Fruit fly (Drosophila melanogaster) whole organism, embryonic: ENCODE measurements around the gene Eh.

Experiments
- Bteb2 ChIP-seq: fragments of 200-800 bp; sonication (Bioruptor generic); optimal IDR thresholded peaks from 2 replicates; lab custom pipeline; 2016; ENCODE audit warnings: missing biosample characterization, missing genetic modification characterization
- C15 ChIP-seq: fragments of 200-800 bp; sonication (Bioruptor generic); IDR thresholded peaks from 3 replicates; pipeline ENCODE4 v1.3.6; 2022; ENCODE audit warnings: missing biosample characterization, missing genetic modification characterization
- CG10209 ChIP-seq: fragments of 200-800 bp; sonication (Bioruptor generic); optimal IDR thresholded peaks from 3 replicates; lab custom pipeline; 2017; ENCODE audit warnings: missing biosample characterization, mild to moderate bottlenecking, missing genetic modification characterization, missing genetic modification reagents
- CG10959 ChIP-seq: fragments of 200-800 bp; sonication (Bioruptor generic); IDR thresholded peaks from 2 replicates; pipeline ENCODE4 v1.3.6; 2022; ENCODE audit warnings: missing biosample characterization, missing genetic modification characterization
- CG11398 ChIP-seq: fragments of 200-800 bp; sonication (Bioruptor generic); optimal IDR thresholded peaks from 2 replicates; lab custom pipeline; 2016; ENCODE audit warnings: missing biosample characterization, missing genetic modification characterization
- CG14014 ChIP-seq: fragments of 200-800 bp; sonication (Bioruptor generic); IDR thresholded peaks from 2 replicates; pipeline ENCODE4 v1.3.6; 2022; ENCODE audit warnings: missing biosample characterization, missing genetic modification characterization
- CG14050 ChIP-seq: fragments of 200-800 bp; sonication (Bioruptor generic); IDR thresholded peaks from 3 replicates; pipeline ENCODE4 v1.3.6; 2022; ENCODE audit warnings: missing biosample characterization, missing genetic modification characterization
- CG17359 ChIP-seq: fragments of 200-800 bp; sonication (Bioruptor generic); optimal IDR thresholded peaks from 3 replicates; lab custom pipeline; 2018; ENCODE audit warnings: missing biosample characterization, mild to moderate bottlenecking, missing genetic modification characterization, moderate library complexity
- CG18476 ChIP-seq: fragments of 200-800 bp; sonication (Bioruptor generic); optimal IDR thresholded peaks from 2 replicates; lab custom pipeline; 2016; ENCODE audit warnings: missing biosample characterization, mild to moderate bottlenecking, missing genetic modification characterization
- CG18764 ChIP-seq: fragments of 200-800 bp; sonication (Bioruptor generic); optimal IDR thresholded peaks from 3 replicates; lab custom pipeline; 2016; ENCODE audit warnings: missing biosample characterization, missing genetic modification characterization
- CG2120 ChIP-seq: fragments of 200-800 bp; sonication (Bioruptor generic); optimal IDR thresholded peaks from 3 replicates; lab custom pipeline; 2016; ENCODE audit warnings: missing biosample characterization, missing genetic modification characterization
- CG2875 ChIP-seq: fragments of 200-800 bp; sonication (Bioruptor generic); optimal IDR thresholded peaks from 2 replicates; lab custom pipeline; 2017; ENCODE audit warnings: missing biosample characterization, mild to moderate bottlenecking, missing genetic modification characterization, missing genetic modification reagents
- CG2889 ChIP-seq: fragments of 200-800 bp; sonication (Bioruptor generic); IDR thresholded peaks from 3 replicates; pipeline ENCODE4 v1.3.6; 2022; ENCODE audit warnings: missing biosample characterization, missing genetic modification characterization
- CG30431 ChIP-seq: fragments of 200-800 bp; sonication (Bioruptor generic); optimal IDR thresholded peaks from 2 replicates; lab custom pipeline; 2017; ENCODE audit warnings: missing biosample characterization, missing genetic modification characterization
- CG31388 ChIP-seq: fragments of 200-800 bp; sonication (Bioruptor generic); optimal IDR thresholded peaks from 2 replicates; lab custom pipeline; 2016; ENCODE audit warnings: missing biosample characterization, missing genetic modification characterization
- CG33557 ChIP-seq: fragments of 200-800 bp; sonication (Bioruptor generic); optimal IDR thresholded peaks from 2 replicates; lab custom pipeline; 2019; ENCODE audit warnings: missing biosample characterization, mild to moderate bottlenecking, missing genetic modification characterization, moderate library complexity
- CG7786 ChIP-seq: fragments of 200-800 bp; sonication (Bioruptor generic); optimal IDR thresholded peaks from 2 replicates; lab custom pipeline; 2016; ENCODE audit warnings: missing biosample characterization, missing genetic modification characterization
- CG8924 ChIP-seq: fragments of 200-800 bp; optimal IDR thresholded peaks from 3 replicates; lab custom pipeline; 2019; ENCODE audit warnings: missing biosample characterization, mild to moderate bottlenecking, missing genetic modification characterization, moderate library complexity
- Dip3 ChIP-seq: fragments of 200-800 bp; sonication (Bioruptor generic); optimal IDR thresholded peaks from 3 replicates; lab custom pipeline; 2016; ENCODE audit warnings: missing biosample characterization, missing genetic modification characterization
- Dref ChIP-seq: fragments of 200-800 bp; sonication (Bioruptor generic); IDR thresholded peaks from 2 replicates; pipeline ENCODE4 v1.3.6; 2022; ENCODE audit warnings: missing biosample characterization, missing genetic modification characterization
- Drgx ChIP-seq: fragments of 200-800 bp; sonication (Bioruptor generic); IDR thresholded peaks from 2 replicates; pipeline ENCODE4 v1.3.6; 2022; ENCODE audit warnings: missing biosample characterization, missing genetic modification characterization
- Elba2 ChIP-seq: fragments of 200-800 bp; sonication (Bioruptor generic); optimal IDR thresholded peaks from 3 replicates; lab custom pipeline; 2016; ENCODE audit warnings: missing biosample characterization, missing genetic modification characterization
- Ets65A ChIP-seq: fragments of 200-800 bp; sonication (Bioruptor generic); peaks from one replicate; lab custom pipeline; 2016; ENCODE audit warnings: missing biosample characterization, missing genetic modification characterization
- Hmx ChIP-seq: fragments of 200-800 bp; sonication (Bioruptor generic); optimal IDR thresholded peaks from 2 replicates; lab custom pipeline; 2016; ENCODE audit warnings: missing biosample characterization, missing genetic modification characterization
- Hr3 ChIP-seq: fragments of 200-800 bp; sonication (Bioruptor generic); optimal IDR thresholded peaks from 3 replicates; lab custom pipeline; 2016; ENCODE audit warnings: missing biosample characterization, missing genetic modification characterization
- Hr39 ChIP-seq: fragments of >200 bp; optimal IDR thresholded peaks from 2 replicates; lab custom pipeline; 2017
- Jarid2 ChIP-seq: fragments of 200-800 bp; sonication (Bioruptor generic); optimal IDR thresholded peaks from 3 replicates; lab custom pipeline; 2017; ENCODE audit warnings: mild to moderate bottlenecking, missing biosample characterization, missing genetic modification reagents, missing genetic modification characterization
- MTF-1 ChIP-seq: fragments of 200-800 bp; sonication (Bioruptor generic); optimal IDR thresholded peaks from 2 replicates; lab custom pipeline; 2018; ENCODE audit warnings: missing biosample characterization, mild to moderate bottlenecking, missing genetic modification characterization, borderline replicate concordance
- Mrtf ChIP-seq: fragments of 200-800 bp; sonication (Bioruptor generic); IDR thresholded peaks from 3 replicates; pipeline ENCODE4 v1.3.6; 2022; ENCODE audit warnings: missing biosample characterization, missing genetic modification characterization
- Oli ChIP-seq: fragments of 200-800 bp; sonication (Bioruptor generic); optimal IDR thresholded peaks from 2 replicates; lab custom pipeline; 2018; ENCODE audit warnings: missing biosample characterization, mild to moderate bottlenecking, missing genetic modification characterization, moderate library complexity
- Ravus ChIP-seq: fragments of 200-800 bp; sonication (Bioruptor generic); IDR thresholded peaks from 2 replicates; pipeline ENCODE4 v1.3.6; 2022; ENCODE audit warnings: missing biosample characterization, missing genetic modification characterization
- Sox102F ChIP-seq: fragments of 200-800 bp; sonication (Bioruptor generic); optimal IDR thresholded peaks from 2 replicates; lab custom pipeline; 2018; ENCODE audit warnings: missing biosample characterization, mild to moderate bottlenecking, missing genetic modification characterization, moderate library complexity
- ab ChIP-seq: fragments of 200-800 bp; sonication (Bioruptor generic); optimal IDR thresholded peaks from 2 replicates; lab custom pipeline; 2016; ENCODE audit warnings: missing biosample characterization, missing genetic modification characterization
- ap ChIP-seq: fragments of 200-800 bp; sonication (Bioruptor generic); IDR thresholded peaks from 2 replicates; pipeline ENCODE4 v1.3.6; 2022; ENCODE audit warnings: missing biosample characterization, missing genetic modification characterization
- bbx ChIP-seq: fragments of 200-800 bp; sonication (Bioruptor generic); IDR thresholded peaks from 2 replicates; pipeline ENCODE4 v1.3.6; 2022; ENCODE audit warnings: missing biosample characterization, missing genetic modification characterization; ENCODE audit not compliant: partially characterized antibody
- caup ChIP-seq: fragments of 200-800 bp; sonication (Bioruptor generic); optimal IDR thresholded peaks from 3 replicates; lab custom pipeline; 2017; ENCODE audit warnings: missing biosample characterization, mild to moderate bottlenecking, missing genetic modification characterization, moderate library complexity; ENCODE audit not compliant: severe bottlenecking
- crol ChIP-seq: fragments of 200-800 bp; sonication (Bioruptor generic); IDR thresholded peaks from 2 replicates; pipeline ENCODE4 v1.3.6; 2022; ENCODE audit warnings: missing biosample characterization, missing genetic modification characterization
- dati ChIP-seq: fragments of 200-800 bp; sonication (Bioruptor generic); IDR thresholded peaks from 2 replicates; pipeline ENCODE4 v1.3.6; 2022; ENCODE audit warnings: missing biosample characterization, missing genetic modification characterization
- dm ChIP-seq: fragments of 200-800 bp; sonication (Bioruptor generic); optimal IDR thresholded peaks from 3 replicates; lab custom pipeline; 2016; ENCODE audit warnings: missing biosample characterization, missing genetic modification characterization
- ftz-f1 ChIP-seq: fragments of 200-800 bp; sonication (Bioruptor generic); optimal IDR thresholded peaks from 2 replicates; lab custom pipeline; 2016; ENCODE audit warnings: missing biosample characterization, missing genetic modification characterization
- gcm ChIP-seq: fragments of 200-800 bp; sonication (Bioruptor generic); optimal IDR thresholded peaks from 2 replicates; lab custom pipeline; 2019; ENCODE audit warnings: missing biosample characterization, mild to moderate bottlenecking, missing genetic modification characterization, moderate library complexity
- mld ChIP-seq: fragments of 200-800 bp; sonication (Bioruptor generic); IDR thresholded peaks from 3 replicates; pipeline ENCODE4 v1.3.6; 2022; ENCODE audit warnings: missing biosample characterization, missing genetic modification characterization; ENCODE audit not compliant: partially characterized antibody
- odd ChIP-seq: fragments of 200-800 bp; sonication (Bioruptor generic); optimal IDR thresholded peaks from 2 replicates; lab custom pipeline; 2017; ENCODE audit warnings: missing biosample characterization, mild to moderate bottlenecking, missing genetic modification characterization
- otp ChIP-seq: fragments of 200-800 bp; sonication (Bioruptor generic); IDR thresholded peaks from 3 replicates; pipeline ENCODE4, ENCODE4 v1.3.6; 2022; ENCODE audit warnings: missing biosample characterization, missing genetic modification characterization
- peb ChIP-seq: fragments of 200-800 bp; sonication (Bioruptor generic); IDR thresholded peaks from 2 replicates; pipeline ENCODE4 v1.3.6; 2022; ENCODE audit warnings: missing biosample characterization, missing genetic modification characterization
- pho ChIP-seq: fragments of 200-800 bp; sonication (Bioruptor generic); optimal IDR thresholded peaks from 2 replicates; lab custom pipeline; 2016; ENCODE audit warnings: missing biosample characterization, missing genetic modification characterization
- phol ChIP-seq: fragments of 200-800 bp; sonication (Bioruptor generic); optimal IDR thresholded peaks from 3 replicates; lab custom pipeline; 2018; ENCODE audit warnings: missing biosample characterization, mild to moderate bottlenecking, missing genetic modification characterization, moderate library complexity
- ro ChIP-seq: fragments of 200-800 bp; sonication (Bioruptor generic); IDR thresholded peaks from 2 replicates; pipeline ENCODE4 v1.3.6; 2022; ENCODE audit warnings: missing biosample characterization, missing genetic modification characterization
- sc ChIP-seq, 3 experiments: fragments of >200 bp in 2 of 3; fragments of 200-800 bp in 1 of 3; sonication (Bioruptor generic) in 1 of 3; optimal IDR thresholded peaks; 2 replicates in 2 of 3; 3 replicates in 1 of 3; lab custom pipeline; 2017; ENCODE audit warnings: mild to moderate bottlenecking in 1 of 3, missing biosample characterization in 1 of 3, missing genetic modification characterization in 1 of 3, missing genetic modification reagents in 1 of 3
- schlank ChIP-seq: fragments of 200-800 bp; sonication (Bioruptor generic); optimal IDR thresholded peaks from 2 replicates; lab custom pipeline; 2018; ENCODE audit warnings: missing biosample characterization, mild to moderate bottlenecking, missing genetic modification characterization
- slou ChIP-seq: fragments of 200-800 bp; sonication (Bioruptor generic); optimal IDR thresholded peaks from 3 replicates; lab custom pipeline; 2016; ENCODE audit warnings: missing biosample characterization, missing genetic modification characterization
- stc ChIP-seq: fragments of 200-800 bp; sonication (Bioruptor generic); IDR thresholded peaks from 2 replicates; pipeline ENCODE4 v1.3.6; 2022; ENCODE audit warnings: missing biosample characterization, missing genetic modification characterization

Eh gene

dm6 chr3R:17401289-17401752, 47.3 kb downstream of the Eh start (continued):
- TF ChIP-seq sc (optimal IDR thresholded peaks at IDR 0.05; lab: Kevin White, UChicago) (no peak), sc (GFP tag; optimal IDR thresholded peaks at IDR 0.05; lab: Kevin White, UChicago) (no peak), peb (GFP tag; lab: Robert Waterston, UW) (no peak), CG2889 (GFP tag; lab: Robert Waterston, UW) (no peak), ro (no peak), CG30431 (GFP tag; lab: Kevin White, UChicago) (no peak), CG8924 (tag; lab: Kevin White, UChicago) (peak; percentile 66), mld (GFP tag; lab: Robert Waterston, UW) (0 out of 3 replicates have a peak, but pooled peaks have one; percentile 41), CG14014 (GFP tag; lab: Robert Waterston, UW) (no peak), caup (peak; percentile 11), CG7786 (peak; percentile 54), Ets65A (GFP tag; lab: Kevin White, UChicago) (no peak), stc (GFP tag; lab: Robert Waterston, UW) (0 out of 2 replicates have a peak, but pooled peaks have one; percentile 32), CG2875 (no peak), dati (GFP tag; lab: Robert Waterston, UW) (no peak), Drgx (no peak), Hr39 (lab: Kevin White, UChicago) (no peak), CG10959 (GFP tag; lab: Robert Waterston, UW) (no peak), otp (GFP tag; lab: Robert Waterston, UW) (no peak), pho (GFP tag; lab: Kevin White, UChicago) (peak; percentile 71), CG31388 (no peak), Dref (GFP tag; lab: Robert Waterston, UW) (peak; percentile 92), C15 (GFP tag; lab: Robert Waterston, UW) (no peak), CG33557 (GFP tag; lab: Kevin White, UChicago) (no peak), CG11398 (GFP tag; lab: Kevin White, UChicago) (no peak), Elba2 (GFP tag; lab: Kevin White, UChicago) (no peak), Bteb2 (peak; percentile 75), schlank (peak; percentile 13), ftz-f1 (GFP tag; lab: Kevin White, UChicago) (no peak), Jarid2 (no peak), Dip3 (GFP tag; lab: Kevin White, UChicago) (peak; percentile 64), Hmx (GFP tag; lab: Kevin White, UChicago) (peak; percentile 8), phol (peak; percentile 34), CG14050 (peak; percentile 11; the same call in 1 of the 3 replicates), ab (GFP tag; lab: Kevin White, UChicago) (peak; percentile 11), Hr3 (GFP tag; lab: Kevin White, UChicago) (peak; percentile 53), Mrtf (GFP tag; lab: Robert Waterston, UW) (no peak), CG18476 (peak; percentile 23), bbx (GFP tag; lab: Robert Waterston, UW) (peak; percentile 82), MTF-1 (GFP tag; lab: Kevin White, UChicago) (no peak), CG2120 (peak; percentile 86), Oli (peak; percentile 55), Ravus (GFP tag; lab: Robert Waterston, UW) (no peak), CG17359 (tag; lab: Kevin White, UChicago) (no peak), odd (GFP tag; lab: Kevin White, UChicago) (peak; percentile 33), crol (GFP tag; lab: Robert Waterston, UW) (no peak), CG10209 (GFP tag; lab: Kevin White, UChicago) (peak; percentile 43), slou (GFP tag; lab: Kevin White, UChicago) (peak; percentile 13), gcm (no peak), dm (GFP tag; lab: Kevin White, UChicago) (peak; percentile 21), ap (no peak), CG18764 (GFP tag; lab: Kevin White, UChicago) (peak; percentile 9), Sox102F (GFP tag; lab: Kevin White, UChicago) (peak; percentile 62)
